Fruit fly (Drosophila melanogaster) whole organism, wandering third instar larva: Measurements from ENCODE around the gene apolpp.
A peak's percentile ranks its signal among the peaks of the same experiment; 100 is the strongest.

Experiments
- Abd-B ChIP-seq: fragments of >200 bp; optimal IDR thresholded peaks from 2 replicates; lab custom pipeline; 2017; ENCODE audit warnings: missing biosample characterization, missing genetic modification characterization
- CG32264 ChIP-seq: fragments of 200-800 bp; sonication (Bioruptor generic); optimal IDR thresholded peaks from 2 replicates; lab custom pipeline; 2016; ENCODE audit warnings: missing biosample characterization, missing genetic modification characterization
- CG9705 ChIP-seq: fragments of 200-800 bp; sonication (Bioruptor generic); optimal IDR thresholded peaks from 2 replicates; lab custom pipeline; 2018; ENCODE audit warnings: missing biosample characterization, mild to moderate bottlenecking, missing genetic modification characterization
- CrebA ChIP-seq: fragments of 200-800 bp; sonication (Bioruptor generic); optimal IDR thresholded peaks from 2 replicates; lab custom pipeline; 2016; ENCODE audit warnings: missing biosample characterization, mild to moderate bottlenecking, missing genetic modification characterization, borderline replicate concordance
- Dfd ChIP-seq: fragments of >200 bp; optimal IDR thresholded peaks from 2 replicates; lab custom pipeline; 2017; ENCODE audit warnings: missing biosample characterization, missing genetic modification characterization
- Dif ChIP-seq: fragments of 200-275, 200-300 bp; sonication (Bioruptor generic); optimal IDR thresholded peaks from 2 replicates; lab custom pipeline; 2018; ENCODE audit warnings: missing biosample characterization, missing genetic modification characterization; ENCODE audit not compliant: partially characterized antibody
- GATAd ChIP-seq: sonication (Bioruptor generic); optimal IDR thresholded peaks from 2 replicates; lab custom pipeline; 2016; ENCODE audit warnings: missing biosample characterization, missing genetic modification characterization
- HLH106 ChIP-seq: fragments of 200-800 bp; optimal IDR thresholded peaks from 3 replicates; lab custom pipeline; 2019; ENCODE audit warnings: missing biosample characterization, mild to moderate bottlenecking, missing genetic modification characterization, moderate library complexity
- Hnf4 ChIP-seq: fragments of 200-800 bp; sonication (Bioruptor generic); optimal IDR thresholded peaks from 2 replicates; lab custom pipeline; 2016; ENCODE audit warnings: missing biosample characterization, mild to moderate bottlenecking, missing genetic modification characterization
- Hr78 ChIP-seq: fragments of >200 bp; optimal IDR thresholded peaks from 2 replicates; lab custom pipeline; 2017; ENCODE audit warnings: missing biosample characterization, missing genetic modification characterization
- Hr83 ChIP-seq: fragments of 200-300 bp; sonication (Bioruptor generic); optimal IDR thresholded peaks from 2 replicates; lab custom pipeline; 2016; ENCODE audit warnings: missing biosample characterization, mild to moderate bottlenecking, missing genetic modification characterization, moderate library complexity; ENCODE audit not compliant: poor library complexity, severe bottlenecking
- Mio ChIP-seq: sonication (Bioruptor generic); optimal IDR thresholded peaks from 2 replicates; lab custom pipeline; 2016; ENCODE audit warnings: missing biosample characterization, missing genetic modification characterization
- Myc ChIP-seq: fragments of >200 bp; optimal IDR thresholded peaks from 2 replicates; lab custom pipeline; 2017
- N ChIP-seq: fragments of >200 bp; optimal IDR thresholded peaks from 2 replicates; lab custom pipeline; 2018; ENCODE audit warnings: missing biosample characterization, missing external identifiers, missing genetic modification characterization
- OdsH ChIP-seq: fragments of 200-800 bp; sonication (Bioruptor generic); optimal IDR thresholded peaks from 2 replicates; lab custom pipeline; 2016; ENCODE audit warnings: missing biosample characterization, mild to moderate bottlenecking, missing genetic modification characterization
- Rel ChIP-seq, 2 experiments: fragments of 200-800 bp; sonication (Bioruptor generic) in 1 of 2; optimal IDR thresholded peaks; 2 replicates in 1 of 2; 3 replicates in 1 of 2; lab custom pipeline; 2016 to 2019; ENCODE audit warnings: mild to moderate bottlenecking in 2 of 2, missing biosample characterization in 2 of 2, missing genetic modification characterization in 2 of 2, moderate library complexity in 1 of 2
- Sp1 ChIP-seq: fragments of 200-800 bp; sonication (Bioruptor generic); optimal IDR thresholded peaks from 3 replicates; lab custom pipeline; 2019; ENCODE audit warnings: missing biosample characterization, mild to moderate bottlenecking, missing genetic modification characterization, moderate library complexity
- Vsx2 ChIP-seq: fragments of 200-300, 225-300 bp; sonication (Bioruptor generic); optimal IDR thresholded peaks from 2 replicates; lab custom pipeline; 2018; ENCODE audit warnings: missing biosample characterization, missing genetic modification characterization; ENCODE audit not compliant: partially characterized antibody
- brk ChIP-seq: fragments of 200-800 bp; sonication (Bioruptor generic); optimal IDR thresholded peaks from 2 replicates; lab custom pipeline; 2016; ENCODE audit warnings: missing biosample characterization, mild to moderate bottlenecking, missing genetic modification characterization
- dl ChIP-seq, 2 experiments: fragments of 175-275, 200-275 bp in 1 of 2; fragments of 200-275 bp in 1 of 2; sonication (Bioruptor generic); optimal IDR thresholded peaks; lab custom pipeline; 2018; ENCODE audit warnings: mild to moderate bottlenecking in 2 of 2, missing biosample characterization in 2 of 2, missing genetic modification characterization in 2 of 2, moderate library complexity in 2 of 2; ENCODE audit not compliant: partially characterized antibody in 2 of 2, insufficient read depth in 1 of 2
- dmrt93B ChIP-seq: fragments of 200-800 bp; sonication (Bioruptor generic); optimal IDR thresholded peaks from 2 replicates; lab custom pipeline; 2018; ENCODE audit warnings: missing biosample characterization, mild to moderate bottlenecking, missing genetic modification characterization
- dsf ChIP-seq: sonication (Bioruptor generic); optimal IDR thresholded peaks from 2 replicates; lab custom pipeline; 2016; ENCODE audit warnings: missing biosample characterization, missing genetic modification characterization, borderline replicate concordance
- ey ChIP-seq: fragments of 200-800 bp; sonication (Bioruptor generic); optimal IDR thresholded peaks from 2 replicates; lab custom pipeline; 2016; ENCODE audit warnings: missing biosample characterization, missing genetic modification characterization
- foxo ChIP-seq, 2 experiments: fragments of 200-800 bp; sonication (Bioruptor generic); optimal IDR thresholded peaks; 2 replicates in 1 of 2; 3 replicates in 1 of 2; lab custom pipeline; 2016 to 2017; ENCODE audit warnings: missing biosample characterization in 2 of 2, missing genetic modification characterization in 2 of 2
- fru ChIP-seq: fragments of 200-800 bp; sonication (Bioruptor generic); optimal IDR thresholded peaks from 3 replicates; lab custom pipeline; 2016; ENCODE audit warnings: missing biosample characterization, mild to moderate bottlenecking, missing genetic modification characterization
- h ChIP-seq: fragments of 200-800 bp; sonication (Bioruptor generic); optimal IDR thresholded peaks from 3 replicates; lab custom pipeline; 2016; ENCODE audit warnings: missing biosample characterization, mild to moderate bottlenecking, missing genetic modification characterization
- jim ChIP-seq: fragments of 175-275, 200-325 bp; sonication (Bioruptor generic); optimal IDR thresholded peaks from 2 replicates; lab custom pipeline; 2016; ENCODE audit warnings: missing biosample characterization, mild to moderate bottlenecking, missing genetic modification characterization
- lola ChIP-seq: fragments of >200 bp; optimal IDR thresholded peaks from 2 replicates; lab custom pipeline; 2017; ENCODE audit warnings: missing biosample characterization, missing genetic modification characterization
- pan ChIP-seq: fragments of >200 bp; optimal IDR thresholded peaks from 2 replicates; lab custom pipeline; 2017
- psq ChIP-seq: fragments of 200-800 bp; sonication (Bioruptor generic); optimal IDR thresholded peaks from 3 replicates; lab custom pipeline; 2017; ENCODE audit warnings: missing biosample characterization, mild to moderate bottlenecking, missing genetic modification characterization, moderate library complexity
- rgr ChIP-seq: fragments of 200-800 bp; sonication (Bioruptor generic); optimal IDR thresholded peaks from 3 replicates; lab custom pipeline; 2016; ENCODE audit warnings: missing biosample characterization, mild to moderate bottlenecking, missing genetic modification characterization
- sage ChIP-seq: fragments of 200-800 bp; sonication (Bioruptor generic); optimal IDR thresholded peaks from 2 replicates; lab custom pipeline; 2016; ENCODE audit warnings: missing biosample characterization, mild to moderate bottlenecking, missing genetic modification characterization
- sv ChIP-seq: fragments of 200-800 bp; sonication (Bioruptor generic); optimal IDR thresholded peaks from 3 replicates; lab custom pipeline; 2016; ENCODE audit warnings: missing biosample characterization, missing genetic modification characterization
- tai ChIP-seq: sonication (Bioruptor generic); optimal IDR thresholded peaks from 2 replicates; lab custom pipeline; 2016; ENCODE audit warnings: missing biosample characterization, missing genetic modification characterization
- usp ChIP-seq: fragments of >200 bp; optimal IDR thresholded peaks from 2 replicates; lab custom pipeline; 2017; ENCODE audit warnings: missing biosample characterization, missing genetic modification characterization
- woc ChIP-seq: sonication (Bioruptor generic); optimal IDR thresholded peaks from 2 replicates; lab custom pipeline; 2016; ENCODE audit warnings: missing biosample characterization, mild to moderate bottlenecking, missing genetic modification characterization

apolpp gene

dm6 chr4:1093446-1093845 lies 32.7 kb downstream of the apolpp start:
- no peak for TF ChIP-seq N (GFP tag; lab: Kevin White, UChicago)
- no peak for TF ChIP-seq rgr (GFP tag; lab: Kevin White, UChicago)
- no peak for TF ChIP-seq Myc
- TF ChIP-seq usp (GFP tag; lab: Kevin White, UChicago): no peak
- no peak for TF ChIP-seq Vsx2 (GFP tag; lab: Kevin White, UChicago)
- TF ChIP-seq GATAd (GFP tag; lab: Kevin White, UChicago): no peak
- no peak for TF ChIP-seq Rel (GFP tag; optimal IDR thresholded peaks at IDR 0.05; lab: Kevin White, UChicago)
- no peak for TF ChIP-seq Rel (tag; optimal IDR thresholded peaks at IDR 0.05; lab: Kevin White, UChicago)
- no peak for TF ChIP-seq Mio
- TF ChIP-seq dl (GFP tag; optimal IDR thresholded peaks at IDR 0.05; lab: Kevin White, UChicago; ENCODE audit: insufficient read depth in 1 of 2, partially characterized antibody in 2 of 2): no peak
- TF ChIP-seq pan: no peak

- TF ChIP-seq pan (no peak), CrebA (GFP tag; lab: Kevin White, UChicago) (no peak), Hr83 (no peak), h (GFP tag; lab: Kevin White, UChicago) (no peak), Dif (GFP tag; lab: Kevin White, UChicago) (no peak), Mio (no peak), Sp1 (no peak), Rel (GFP tag; optimal IDR thresholded peaks at IDR 0.05; lab: Kevin White, UChicago) (no peak), Rel (tag; optimal IDR thresholded peaks at IDR 0.05; lab: Kevin White, UChicago) (no peak), fru (GFP tag; lab: Kevin White, UChicago) (no peak), lola (GFP tag; lab: Kevin White, UChicago) (no peak), woc (GFP tag; lab: Kevin White, UChicago) (no peak), jim (no peak), ey (no peak), dsf (GFP tag; lab: Kevin White, UChicago) (no peak), dl (GFP tag; optimal IDR thresholded peaks at IDR 0.05; lab: Kevin White, UChicago; ENCODE audit: insufficient read depth in 1 of 2, partially characterized antibody in 2 of 2) (no peak), sv (GFP tag; lab: Kevin White, UChicago) (no peak)
Observed at dm6 chr4:1097608-1098262, 37.0 kb downstream of the apolpp start.

- TF ChIP-seq ey (no peak), fru (GFP tag; lab: Kevin White, UChicago) (no peak)
- TF ChIP-seq, all 38 proteins: peak for 0
Observed at dm6 chr4:1106114-1106513, 45.3 kb downstream of the apolpp start.

- TF ChIP-seq Myc (peak; percentile 46), CG9705 (GFP tag; lab: Kevin White, UChicago) (peak; percentile 84), N (GFP tag; lab: Kevin White, UChicago) (no peak), Sp1 (no peak), woc (GFP tag; lab: Kevin White, UChicago) (peak; percentile 93), dsf (GFP tag; lab: Kevin White, UChicago) (no peak), sage (GFP tag; lab: Kevin White, UChicago) (peak; percentile 72), rgr (GFP tag; lab: Kevin White, UChicago) (peak; percentile 94), foxo (GFP tag; optimal IDR thresholded peaks at IDR 0.05; lab: Kevin White, UChicago) (peak; percentile 26 to 93), Abd-B (no peak), h (GFP tag; lab: Kevin White, UChicago) (peak; percentile 91), Dif (GFP tag; lab: Kevin White, UChicago) (no peak), CrebA (GFP tag; lab: Kevin White, UChicago) (peak; percentile 82), tai (GFP tag; lab: Kevin White, UChicago) (peak; percentile 45), CG32264 (GFP tag; lab: Kevin White, UChicago) (peak; percentile 67), jim (no peak), GATAd (GFP tag; lab: Kevin White, UChicago) (no peak), lola (GFP tag; lab: Kevin White, UChicago) (no peak), dmrt93B (no peak), Hnf4 (GFP tag; lab: Kevin White, UChicago) (peak; percentile 90), ey (peak; percentile 92), Rel (GFP tag; optimal IDR thresholded peaks at IDR 0.05; lab: Kevin White, UChicago) (peak; percentile 37), Rel (tag; optimal IDR thresholded peaks at IDR 0.05; lab: Kevin White, UChicago) (no peak), Mio (no peak), pan (no peak), psq (GFP tag; lab: Kevin White, UChicago) (peak; percentile 86), OdsH (peak; percentile 91), brk (peak; percentile 86), fru (GFP tag; lab: Kevin White, UChicago) (peak; percentile 94), dl (GFP tag; optimal IDR thresholded peaks at IDR 0.05; lab: Kevin White, UChicago; ENCODE audit: insufficient read depth in 1 of 2, partially characterized antibody in 2 of 2) (no peak), HLH106 (tag; lab: Kevin White, UChicago) (no peak), Hr78 (GFP tag; lab: Kevin White, UChicago) (no peak), Hr83 (peak; percentile 30), usp (GFP tag; lab: Kevin White, UChicago) (no peak), Dfd (GFP tag; lab: Kevin White, UChicago) (no peak)
Observed at dm6 chr4:1112867-1113769, 52.3 kb downstream of the apolpp start.
